Fruit fly (Drosophila melanogaster) whole organism, embryonic: ENCODE data around the gene Men.

ENCODE experiments used
- Awh ChIP-seq: fragments of 200-800 bp; sonication (Bioruptor generic); IDR thresholded peaks from 2 replicates; pipeline ENCODE4, ENCODE4 v1.3.6; 2022; ENCODE audit warnings: missing biosample characterization, missing genetic modification characterization
- CG10147 ChIP-seq: fragments of 200-800 bp; sonication (Bioruptor generic); optimal IDR thresholded peaks from 2 replicates; lab custom pipeline; 2019; ENCODE audit warnings: missing biosample characterization, mild to moderate bottlenecking, missing genetic modification characterization, moderate library complexity
- CG10274 ChIP-seq: fragments of 200-800 bp; sonication (Bioruptor generic); optimal IDR thresholded peaks from 3 replicates; lab custom pipeline; 2017; ENCODE audit warnings: missing biosample characterization, mild to moderate bottlenecking, missing genetic modification characterization
- CG10979 ChIP-seq: fragments of 200-800 bp; sonication (Bioruptor generic); optimal IDR thresholded peaks from 2 replicates; lab custom pipeline; 2018; ENCODE audit warnings: missing biosample characterization, mild to moderate bottlenecking, missing genetic modification characterization, moderate library complexity
- CG11504 ChIP-seq: fragments of 200-800 bp; sonication (Bioruptor generic); optimal IDR thresholded peaks from 3 replicates; lab custom pipeline; 2019; ENCODE audit warnings: missing biosample characterization, mild to moderate bottlenecking, missing genetic modification characterization, moderate library complexity
- CG11723 ChIP-seq: fragments of 200-800 bp; sonication (Bioruptor generic); optimal IDR thresholded peaks from 2 replicates; lab custom pipeline; 2017; ENCODE audit warnings: missing biosample characterization, mild to moderate bottlenecking, missing genetic modification characterization
- CG12391 ChIP-seq: fragments of 200-800 bp; sonication (Bioruptor generic); optimal IDR thresholded peaks from 3 replicates; lab custom pipeline; 2018; ENCODE audit warnings: missing biosample characterization, mild to moderate bottlenecking, missing genetic modification characterization, moderate library complexity
- CG12942 ChIP-seq: fragments of 200-800 bp; sonication (Bioruptor generic); optimal IDR thresholded peaks from 3 replicates; lab custom pipeline; 2016; ENCODE audit warnings: missing biosample characterization, missing genetic modification characterization
- CG14441 ChIP-seq: fragments of 200-800 bp; sonication (Bioruptor generic); IDR thresholded peaks from 2 replicates; pipeline ENCODE4 v1.3.6; 2022; ENCODE audit warnings: missing biosample characterization, missing genetic modification characterization
- CG1602 ChIP-seq: fragments of 200-800 bp; sonication (Bioruptor generic); optimal IDR thresholded peaks from 3 replicates; lab custom pipeline; 2016; ENCODE audit warnings: missing biosample characterization, missing genetic modification characterization
- CG1603 ChIP-seq: fragments of 200-800 bp; sonication (Bioruptor generic); optimal IDR thresholded peaks from 2 replicates; lab custom pipeline; 2019; ENCODE audit warnings: missing biosample characterization, mild to moderate bottlenecking, missing genetic modification characterization, moderate library complexity
- CG18011 ChIP-seq: fragments of 200-800 bp; sonication (Bioruptor generic); optimal IDR thresholded peaks from 2 replicates; lab custom pipeline; 2017; ENCODE audit warnings: missing biosample characterization, missing genetic modification characterization, mild to moderate bottlenecking, moderate library complexity, missing genotype
- CG18599 ChIP-seq: fragments of 200-800 bp; sonication (Bioruptor generic); optimal IDR thresholded peaks from 3 replicates; lab custom pipeline; 2017; ENCODE audit warnings: missing biosample characterization, missing genetic modification characterization, mild to moderate bottlenecking, moderate library complexity, missing genetic modification reagents
- CG18619 ChIP-seq: fragments of 200-800 bp; sonication (Bioruptor generic); optimal IDR thresholded peaks from 3 replicates; lab custom pipeline; 2017; ENCODE audit warnings: missing biosample characterization, mild to moderate bottlenecking, missing genetic modification characterization
- CG2116 ChIP-seq: fragments of 200-800 bp; sonication (Bioruptor generic); optimal IDR thresholded peaks from 3 replicates; lab custom pipeline; 2018; ENCODE audit warnings: missing biosample characterization, mild to moderate bottlenecking, missing genetic modification characterization
- CG2678 ChIP-seq: fragments of 200-800 bp; sonication (Bioruptor generic); optimal IDR thresholded peaks from 3 replicates; lab custom pipeline; 2019; ENCODE audit warnings: missing biosample characterization, mild to moderate bottlenecking, missing genetic modification characterization, moderate library complexity
- CG4328 ChIP-seq: fragments of 200-800 bp; sonication (Bioruptor generic); optimal IDR thresholded peaks from 3 replicates; lab custom pipeline; 2017; ENCODE audit warnings: missing biosample characterization, missing genetic modification reagents, missing genetic modification characterization
- CG4707 ChIP-seq: fragments of 200-800 bp; sonication (Bioruptor generic); optimal IDR thresholded peaks from 2 replicates; lab custom pipeline; 2018; ENCODE audit warnings: missing biosample characterization, mild to moderate bottlenecking, missing genetic modification characterization, moderate library complexity
- D19A ChIP-seq: fragments of 200-800 bp; optimal IDR thresholded peaks from 3 replicates; lab custom pipeline; 2019; ENCODE audit warnings: missing biosample characterization, mild to moderate bottlenecking, missing genetic modification characterization, moderate library complexity
- Dbx ChIP-seq: fragments of 200-800 bp; sonication (Bioruptor generic); IDR thresholded peaks from 3 replicates; pipeline ENCODE4 v1.3.6; 2022; ENCODE audit warnings: missing biosample characterization, missing genetic modification characterization
- Dek ChIP-seq: fragments of 200-800 bp; sonication (Bioruptor generic); optimal IDR thresholded peaks from 3 replicates; lab custom pipeline; 2019; ENCODE audit warnings: missing biosample characterization, mild to moderate bottlenecking, missing genetic modification characterization, moderate library complexity
- Elba2 ChIP-seq: fragments of 200-800 bp; sonication (Bioruptor generic); optimal IDR thresholded peaks from 3 replicates; lab custom pipeline; 2016; ENCODE audit warnings: missing biosample characterization, missing genetic modification characterization
- Fer2 ChIP-seq: fragments of 200-800 bp; sonication (Bioruptor generic); optimal IDR thresholded peaks from 2 replicates; lab custom pipeline; 2018; ENCODE audit warnings: missing biosample characterization, mild to moderate bottlenecking, missing genetic modification characterization, moderate library complexity
- HLH3B ChIP-seq: fragments of 200-800 bp; sonication (Bioruptor generic); IDR thresholded peaks from 2 replicates; pipeline ENCODE4 v1.3.6; 2022; ENCODE audit warnings: missing biosample characterization, missing genetic modification characterization
- HLHmδ ChIP-seq: fragments of 200-800 bp; sonication (Bioruptor generic); optimal IDR thresholded peaks from 2 replicates; lab custom pipeline; 2018; ENCODE audit warnings: missing biosample characterization, mild to moderate bottlenecking, missing genetic modification characterization, moderate library complexity
- Optix ChIP-seq: fragments of 200-800 bp; sonication (Bioruptor generic); IDR thresholded peaks from 3 replicates; pipeline ENCODE4 v1.3.6; 2022; ENCODE audit warnings: missing biosample characterization, missing genetic modification characterization
- PHDP ChIP-seq: fragments of 200-800 bp; sonication (Bioruptor generic); optimal IDR thresholded peaks from 3 replicates; lab custom pipeline; 2018; ENCODE audit warnings: missing biosample characterization, mild to moderate bottlenecking, missing genetic modification characterization, moderate library complexity
- Ptx1 ChIP-seq: fragments of 200-800 bp; sonication (Bioruptor generic); IDR thresholded peaks from 2 replicates; pipeline ENCODE4 v1.3.6; 2022; ENCODE audit warnings: missing biosample characterization, missing genetic modification characterization
- Side ChIP-seq: fragments of 200-800 bp; sonication (Bioruptor generic); optimal IDR thresholded peaks from 2 replicates; lab custom pipeline; 2016; ENCODE audit warnings: missing biosample characterization, missing genetic modification characterization
- ash1 ChIP-seq: fragments of 200-800 bp; sonication (Bioruptor generic); optimal IDR thresholded peaks from 2 replicates; lab custom pipeline; 2018; ENCODE audit warnings: missing biosample characterization, mild to moderate bottlenecking, missing genetic modification characterization
- cas ChIP-seq: fragments of 200-800 bp; sonication (Bioruptor generic); IDR thresholded peaks from 2 replicates; pipeline ENCODE4 v1.3.6; 2022; ENCODE audit warnings: missing biosample characterization, missing genetic modification characterization
- chif ChIP-seq, 2 experiments: fragments of 200-800 bp; sonication (Bioruptor generic); optimal IDR thresholded peaks; 3 replicates each; lab custom pipeline; 2016; ENCODE audit warnings: missing biosample characterization in 2 of 2, missing genetic modification characterization in 2 of 2
- dysf ChIP-seq: fragments of 200-800 bp; sonication (Bioruptor generic); IDR thresholded peaks from 3 replicates; pipeline ENCODE4 v1.3.6; 2022; ENCODE audit warnings: missing biosample characterization, missing genetic modification characterization
- ftz-f1 ChIP-seq: fragments of 200-800 bp; sonication (Bioruptor generic); optimal IDR thresholded peaks from 2 replicates; lab custom pipeline; 2016; ENCODE audit warnings: missing biosample characterization, missing genetic modification characterization
- grn ChIP-seq: fragments of 200-800 bp; sonication (Bioruptor generic); optimal IDR thresholded peaks from 3 replicates; lab custom pipeline; 2017; ENCODE audit warnings: missing biosample characterization, missing genetic modification characterization
- kni ChIP-seq: fragments of 200-800 bp; sonication (Bioruptor generic); optimal IDR thresholded peaks from 3 replicates; lab custom pipeline; 2017; ENCODE audit warnings: mild to moderate bottlenecking, missing biosample characterization, missing genetic modification reagents, missing genetic modification characterization
- lov ChIP-seq, 2 experiments: fragments of 200-800 bp in 1 of 2; fragments of >200 bp in 1 of 2; sonication (Bioruptor generic) in 1 of 2; IDR thresholded peaks in 1 of 2; optimal IDR thresholded peaks in 1 of 2; 2 replicates in 1 of 2; 3 replicates in 1 of 2; pipeline versions ENCODE4 v1.3.6 to Lab custom; 2017 to 2022; ENCODE audit warnings: missing biosample characterization in 1 of 2, missing genetic modification characterization in 1 of 2
- mirr ChIP-seq: fragments of 200-800 bp; sonication (Bioruptor generic); optimal IDR thresholded peaks from 3 replicates; lab custom pipeline; 2018; ENCODE audit warnings: missing biosample characterization, mild to moderate bottlenecking, missing genetic modification characterization
- oc ChIP-seq: fragments of 200-800 bp; sonication (Bioruptor generic); optimal IDR thresholded peaks from 2 replicates; lab custom pipeline; 2018; ENCODE audit warnings: missing biosample characterization, mild to moderate bottlenecking, missing genetic modification characterization, moderate library complexity
- pan ChIP-seq, 4 experiments: fragments of >200 bp in 3 of 4; fragments of 200-800 bp in 1 of 4; sonication (Bioruptor generic) in 1 of 4; optimal IDR thresholded peaks in 3 of 4; IDR thresholded peaks in 1 of 4; 2 replicates each; pipeline versions ENCODE4 v1.3.6 to Lab custom; 2017 to 2022; ENCODE audit warnings: missing biosample characterization in 2 of 4, missing genetic modification characterization in 2 of 4, mixed read lengths in 1 of 4
- row ChIP-seq: fragments of 200-800 bp; sonication (Bioruptor generic); IDR thresholded peaks from 3 replicates; pipeline ENCODE4 v1.3.6; 2022; ENCODE audit warnings: missing biosample characterization, missing genetic modification characterization
- sens-2 ChIP-seq: fragments of 200-800 bp; sonication (Bioruptor generic); IDR thresholded peaks from 2 replicates; pipeline ENCODE4 v1.3.6; 2022; ENCODE audit warnings: missing biosample characterization, missing genetic modification characterization
- slbo ChIP-seq: fragments of 200-800 bp; sonication (Bioruptor generic); IDR thresholded peaks from 2 replicates; pipeline ENCODE4 v1.3.6; 2022; ENCODE audit warnings: missing biosample characterization, missing genetic modification characterization
- ssp ChIP-seq: fragments of 200-800 bp; sonication (Bioruptor generic); IDR thresholded peaks from 2 replicates; pipeline ENCODE4 v1.3.6; 2022; ENCODE audit warnings: missing biosample characterization, missing genetic modification characterization
- tll ChIP-seq, 2 experiments: fragments of 200-800 bp in 1 of 2; fragments of >200 bp in 1 of 2; sonication (Bioruptor generic) in 1 of 2; optimal IDR thresholded peaks; 2 replicates each; lab custom pipeline; 2017 to 2019; ENCODE audit warnings: missing biosample characterization in 2 of 2, missing genetic modification characterization in 2 of 2, mild to moderate bottlenecking in 1 of 2, moderate library complexity in 1 of 2
- tna ChIP-seq: fragments of 200-800 bp; sonication (Bioruptor generic); IDR thresholded peaks from 2 replicates; pipeline ENCODE4 v1.3.6; 2022; ENCODE audit warnings: missing biosample characterization, missing genetic modification characterization; ENCODE audit not compliant: partially characterized antibody
- toy ChIP-seq: fragments of 200-800 bp; sonication (Bioruptor generic); IDR thresholded peaks from 2 replicates; pipeline ENCODE4 v1.3.6; 2022; ENCODE audit warnings: missing biosample characterization, missing genetic modification characterization
- trh ChIP-seq: fragments of 200-800 bp; sonication (Bioruptor generic); optimal IDR thresholded peaks from 2 replicates; lab custom pipeline; 2016; ENCODE audit warnings: missing biosample characterization, missing genetic modification characterization

The Men gene

dm6 chr3R:12727944-12728649, 5.9 kb upstream of the Men start (continued):
- TF ChIP-seq toy (GFP tag; lab: Robert Waterston, UW) (no peak), CG2678 (peak; percentile 36), CG1602 (GFP tag; lab: Kevin White, UChicago) (no peak), CG1603 (tag; lab: Kevin White, UChicago) (peak; percentile 64), slbo (GFP tag; lab: Robert Waterston, UW) (peak; percentile 44), CG4328 (GFP tag; lab: Kevin White, UChicago) (no peak), PHDP (tag; lab: Kevin White, UChicago) (peak; percentile 21), CG2116 (no peak), CG10979 (tag; lab: Kevin White, UChicago) (no peak), Side (GFP tag; lab: Kevin White, UChicago) (no peak), grn (GFP tag; lab: Kevin White, UChicago) (no peak), CG10274 (GFP tag; lab: Kevin White, UChicago) (no peak), CG14441 (GFP tag; lab: Robert Waterston, UW) (peak; percentile 36; the same call in 1 of the 2 replicates), Dek (tag; lab: Kevin White, UChicago) (no peak), ssp (peak; percentile 19; the same call in 1 of the 2 replicates), CG18619 (GFP tag; lab: Kevin White, UChicago) (peak; percentile 21), CG10147 (GFP tag; lab: Kevin White, UChicago) (no peak), pan (optimal IDR thresholded peaks at IDR 0.05; lab: Kevin White, UChicago) (no peak), pan (GFP tag; optimal IDR thresholded peaks at IDR 0.05 in 1 of 2, IDR thresholded peaks at IDR 0.05 in 1 of 2) (peak in 1 of 2 experiments; percentile 62), ftz-f1 (no peak), HLH3B (GFP tag; lab: Robert Waterston, UW) (peak; percentile 29; the same call in 1 of the 2 replicates), HLHmδ (no peak), kni (no peak), cas (GFP tag; lab: Robert Waterston, UW) (no peak), CG4707 (no peak), chif (GFP tag; optimal IDR thresholded peaks at IDR 0.05; lab: Kevin White, UChicago) (peak in 1 of 2 experiments; percentile 19), CG18011 (no peak), CG11504 (tag; lab: Kevin White, UChicago) (peak; percentile 40), mirr (GFP tag; lab: Kevin White, UChicago) (no peak), CG12942 (GFP tag; lab: Kevin White, UChicago) (no peak), row (GFP tag; lab: Robert Waterston, UW) (peak; percentile 54), lov (optimal IDR thresholded peaks at IDR 0.05; lab: Kevin White, UChicago) (no peak), lov (GFP tag; IDR thresholded peaks at IDR 0.05; lab: Robert Waterston, UW) (no peak), Awh (GFP tag; lab: Robert Waterston, UW) (no peak), Ptx1 (GFP tag; lab: Robert Waterston, UW) (peak; percentile 49; the same call in 1 of the 2 replicates), CG12391 (no peak), tna (GFP tag; lab: Robert Waterston, UW) (no peak), CG18599 (GFP tag; lab: Kevin White, UChicago) (peak; percentile 60), tll (GFP tag; optimal IDR thresholded peaks at IDR 0.05; lab: Kevin White, UChicago) (no peak), Fer2 (tag; lab: Kevin White, UChicago) (no peak), dysf (GFP tag; lab: Robert Waterston, UW) (peak; percentile 54; the same call in 2 of the 3 replicates), sens-2 (GFP tag; lab: Robert Waterston, UW) (no peak), Dbx (GFP tag; lab: Robert Waterston, UW) (peak; percentile 38; the same call in 1 of the 3 replicates), ash1 (GFP tag; lab: Kevin White, UChicago) (no peak), trh (GFP tag; lab: Kevin White, UChicago) (no peak), oc (tag; lab: Kevin White, UChicago) (no peak), Elba2 (GFP tag; lab: Kevin White, UChicago) (no peak), CG11723 (GFP tag; lab: Kevin White, UChicago) (no peak), Optix (GFP tag; lab: Robert Waterston, UW) (peak; percentile 44; the same call in 1 of the 3 replicates), D19A (tag; lab: Kevin White, UChicago) (no peak)
